Worm (Caenorhabditis elegans): ENCODE data around the gene Y50E8A.22.

ce11 chrV:14726596-14726995 is 22.3 kb downstream of the Y50E8A.22 start, which contains the start of gene Y50E8A.1:
- TF ChIP-seq flt-1 (GFP tag; IDR thresholded peaks at IDR 0.05) (no peak), ceh-13 (GFP tag; optimal IDR thresholded peaks at IDR 0.05) (no peak), ama-1 (optimal IDR thresholded peaks at IDR 0.05) (no peak), tbx-11 (GFP tag; IDR thresholded peaks at IDR 0.05) (no peak), aly-1 (tag; optimal IDR thresholded peaks at IDR 0.05) (no peak)

Data from whole organism, early embryonic.